Worm (Caenorhabditis elegans): ENCODE results near the gene nstp-10.

DNA sequence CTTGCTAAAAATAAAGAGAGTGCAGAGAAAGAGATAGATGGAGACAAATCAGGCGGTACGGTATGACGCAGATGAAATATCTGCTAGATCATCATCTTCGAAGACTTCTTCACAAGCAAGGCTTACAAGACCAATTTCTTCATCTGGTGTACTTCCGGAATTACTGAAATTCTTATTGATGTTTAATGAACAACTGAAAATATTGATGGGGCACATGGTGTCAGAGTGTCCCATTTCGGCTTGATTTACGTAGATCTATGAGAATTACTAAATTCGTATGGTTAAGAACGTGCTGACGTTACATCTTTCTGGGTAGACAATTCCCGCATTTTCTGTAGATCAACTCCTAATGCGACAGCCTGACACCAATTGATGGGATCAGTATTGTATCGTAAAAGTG, 7.0 kb upstream of the nstp-10 start:
- TF ChIP-seq Y5F2A.4 (GFP tag; optimal IDR thresholded peaks at IDR 0.05) (no peak), mxl-3 (GFP tag; optimal IDR thresholded peaks at IDR 0.05) (no peak), daf-19 (GFP tag; conservative IDR thresholded peaks at IDR 0.05) (no peak), dve-1 (tag; optimal IDR thresholded peaks at IDR 0.05; ENCODE audit: insufficient read depth) (no peak), ZK546.5 (tag; optimal IDR thresholded peaks at IDR 0.05) (no peak), daf-8 (GFP tag; IDR thresholded peaks at IDR 0.05) (no peak)

Measured in whole organism, L4 larva.